Worm (Caenorhabditis elegans): ENCODE data around the gene nlp-14.

nlp-14 gene

DNA sequence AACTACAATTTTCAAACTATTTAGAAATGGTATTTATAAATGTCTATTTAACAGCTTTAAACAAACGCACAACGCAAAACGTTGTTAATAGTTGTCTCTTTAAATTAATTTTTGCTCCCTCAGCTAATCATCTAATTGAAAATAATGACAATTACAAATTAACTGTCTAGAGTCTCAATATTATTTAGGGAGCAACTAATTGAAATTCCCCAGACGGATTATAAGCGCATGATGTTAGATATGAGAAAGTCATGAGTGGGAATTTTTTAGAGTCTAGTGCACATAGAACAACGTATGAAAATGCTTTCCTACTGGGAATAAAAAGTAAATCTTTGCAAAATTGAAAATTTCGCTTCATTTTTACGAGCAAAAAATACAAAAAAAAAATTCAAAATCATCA lies 33.8 kb upstream of the nlp-14 start:
- peak in 1 of 2 experiments; percentile 8 for TF ChIP-seq unc-62 (GFP tag; optimal IDR thresholded peaks at IDR 0.05 in 1 of 2)
- no peak for TF ChIP-seq unc-62 (tag; optimal IDR thresholded peaks at IDR 0.05)
- TF ChIP-seq attf-4 (tag; optimal IDR thresholded peaks at IDR 0.05), result no peak
- TF ChIP-seq aha-1 (tag), result peak; percentile 49
- TF ChIP-seq mxl-2 (GFP tag; conservative IDR thresholded peaks at IDR 0.05), result no peak

DNA sequence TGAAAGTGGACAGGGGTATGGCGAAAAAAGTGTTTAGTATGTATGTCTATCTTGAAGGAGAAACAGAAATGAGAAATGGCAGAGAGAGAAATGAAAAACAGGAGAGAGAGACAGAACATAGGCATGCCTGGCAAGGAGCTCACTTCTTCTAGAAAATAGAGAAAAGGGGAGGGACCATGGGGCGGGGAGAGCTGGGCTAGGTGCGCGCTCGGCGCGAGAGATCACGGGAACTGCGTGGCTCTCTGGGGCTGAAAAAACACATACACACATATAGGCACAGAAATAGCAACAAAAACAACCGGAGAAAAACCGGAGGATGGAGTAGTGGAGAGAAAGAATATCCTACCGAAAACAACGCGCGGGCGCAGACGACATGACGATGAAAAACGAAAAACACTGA lies 32.8 kb upstream of the nlp-14 start:
- TF ChIP-seq fkh-10 (GFP tag; optimal IDR thresholded peaks at IDR 0.05) (peak; percentile 27), rbr-2 (tag; optimal IDR thresholded peaks at IDR 0.05) (peak; percentile 66), hmg-1.1 (GFP tag; IDR thresholded peaks at IDR 0.05) (peak; percentile 31; the same call in 1 of the 2 replicates), attf-4 (tag; optimal IDR thresholded peaks at IDR 0.05) (no peak), F26F4.8 (GFP tag; conservative IDR thresholded peaks at IDR 0.05) (no peak)

DNA sequence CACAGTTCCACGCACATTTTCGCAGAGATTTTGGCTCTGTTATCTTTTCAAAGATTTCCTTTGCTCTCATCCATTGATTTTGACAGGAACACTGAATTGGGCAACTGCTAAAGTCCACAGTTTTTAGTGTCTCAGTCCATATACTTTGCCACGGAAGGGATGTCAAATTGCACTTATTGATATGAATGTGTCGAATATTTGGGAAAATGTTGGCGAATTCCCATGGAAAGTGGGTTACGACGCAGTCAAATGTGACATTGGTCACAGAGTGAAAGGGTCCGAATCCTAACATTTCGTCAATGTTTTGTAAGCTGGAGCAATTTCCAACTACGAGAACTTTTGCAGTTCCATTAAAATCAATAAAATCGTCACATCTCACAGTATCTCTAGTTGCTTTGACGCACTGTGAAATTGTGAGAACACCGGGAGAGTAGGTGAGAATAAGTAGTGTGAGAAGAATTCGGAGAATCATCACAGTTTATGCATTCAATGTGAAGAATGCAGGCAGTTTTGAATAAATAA lies 31.3 kb upstream of the nlp-14 start, which contains the start of gene trk-1:
trk-1 (minus strand) TSS at position 472 of the 522 bp plus-strand sequence.
- TF ChIP-seq aha-1 (tag) (peak; percentile 95), jun-1 (tag; optimal IDR thresholded peaks at IDR 0.05) (no peak), unc-62 (GFP tag; optimal IDR thresholded peaks at IDR 0.05 in 1 of 2) (peak in 1 of 2 experiments; percentile 80), unc-62 (tag; optimal IDR thresholded peaks at IDR 0.05) (no peak)

DNA sequence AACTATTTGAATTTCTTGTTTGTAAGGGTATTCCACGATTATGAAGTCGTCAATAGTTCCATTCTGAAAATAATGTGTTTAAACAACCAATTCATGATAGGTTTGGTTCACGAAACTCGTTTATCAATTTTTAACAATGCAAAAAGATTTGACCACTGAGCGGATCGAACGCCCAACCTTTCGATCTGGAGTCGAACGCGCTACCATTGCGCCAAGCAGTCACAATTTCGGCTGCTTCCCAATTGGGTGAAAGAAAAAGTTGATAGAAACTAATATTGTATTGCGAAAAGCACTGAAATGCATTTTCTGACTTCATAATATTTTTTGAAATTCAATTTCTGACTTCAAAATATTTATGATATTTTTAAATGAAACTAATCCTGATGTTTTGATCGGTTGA lies 25.8 kb upstream of the nlp-14 start:
- TF ChIP-seq F37D6.2 (tag; optimal IDR thresholded peaks at IDR 0.05) (no peak), egl-27 (tag; optimal IDR thresholded peaks at IDR 0.05) (no peak), mep-1 (tag; optimal IDR thresholded peaks at IDR 0.05) (no peak), zip-11 (GFP tag; IDR thresholded peaks at IDR 0.05) (no peak), rbr-2 (tag; optimal IDR thresholded peaks at IDR 0.05) (no peak), arid-1 (GFP tag; conservative IDR thresholded peaks at IDR 0.05) (0 out of 2 replicates have a peak, but pooled peaks have one; percentile 26), dmd-8 (GFP tag; IDR thresholded peaks at IDR 0.05) (0 out of 2 replicates have a peak, but pooled peaks have one; percentile 14), daf-19 (GFP tag; conservative IDR thresholded peaks at IDR 0.05) (0 out of 2 replicates have a peak, but pooled peaks have one; percentile 21), F44E2.7 (GFP tag; IDR thresholded peaks at IDR 0.05) (no peak), hlh-11 (tag; optimal IDR thresholded peaks at IDR 0.05) (no peak), nhr-77 (tag; optimal IDR thresholded peaks at IDR 0.05) (no peak), T26A8.4 (GFP tag; IDR thresholded peaks at IDR 0.05) (no peak), nhr-28 (tag; optimal IDR thresholded peaks at IDR 0.05) (no peak), sdz-12 (GFP tag; optimal IDR thresholded peaks at IDR 0.05) (no peak), lin-13 (GFP tag; optimal IDR thresholded peaks at IDR 0.05) (no peak), jun-1 (tag; optimal IDR thresholded peaks at IDR 0.05) (no peak), daf-8 (GFP tag; IDR thresholded peaks at IDR 0.05) (no peak), duxl-1 (tag; optimal IDR thresholded peaks at IDR 0.05; ENCODE audit: poor library complexity) (peak; percentile 56), lin-1 (GFP tag; IDR thresholded peaks at IDR 0.05) (no peak), Y75B8A.6 (GFP tag; IDR thresholded peaks at IDR 0.05) (no peak), daf-16 (GFP tag; optimal IDR thresholded peaks at IDR 0.05) (no peak), daf-16 (tag; optimal IDR thresholded peaks at IDR 0.05) (no peak), snpc-1.2 (GFP tag; IDR thresholded peaks at IDR 0.05) (no peak; the same call in 1 of the 2 replicates), nhr-48 (tag; optimal IDR thresholded peaks at IDR 0.05) (no peak), ceh-28 (tag; optimal IDR thresholded peaks at IDR 0.05) (no peak), unc-39 (tag; optimal IDR thresholded peaks at IDR 0.05) (no peak), nhr-76 (tag; optimal IDR thresholded peaks at IDR 0.05) (no peak), F49E8.2 (tag; optimal IDR thresholded peaks at IDR 0.05; ENCODE audit: borderline replicate concordance) (no peak), tag-97 (GFP tag; IDR thresholded peaks at IDR 0.05) (no peak), ztf-11 (tag; optimal IDR thresholded peaks at IDR 0.05) (no peak), unc-62 (GFP tag; optimal IDR thresholded peaks at IDR 0.05 in 1 of 2) (no peak), unc-62 (tag; optimal IDR thresholded peaks at IDR 0.05) (no peak), lin-39 (tag; optimal IDR thresholded peaks at IDR 0.05) (no peak), nhr-10 (tag; optimal IDR thresholded peaks at IDR 0.05) (no peak), mdl-1 (tag; optimal IDR thresholded peaks at IDR 0.05) (no peak), hmg-1.1 (GFP tag; IDR thresholded peaks at IDR 0.05) (no peak), daf-12 (tag; optimal IDR thresholded peaks at IDR 0.05) (no peak), hlh-30 (tag; optimal IDR thresholded peaks at IDR 0.05; ENCODE audit: insufficient read depth) (peak; percentile 4), nhr-102 (tag; optimal IDR thresholded peaks at IDR 0.05) (no peak), Y48G9A.11 (GFP tag; IDR thresholded peaks at IDR 0.05) (no peak)
